Fruit fly (Drosophila melanogaster) whole organism, embryonic: ENCODE measurements around the gene sol.

ENCODE experiments used
- Ada2b ChIP-seq: fragments of 200-800 bp; sonication (Bioruptor generic); IDR thresholded peaks from 2 replicates; pipeline ENCODE4 v1.3.6; 2022; ENCODE audit warnings: missing biosample characterization, missing genetic modification characterization
- CG10209 ChIP-seq: fragments of 200-800 bp; sonication (Bioruptor generic); optimal IDR thresholded peaks from 3 replicates; lab custom pipeline; 2017; ENCODE audit warnings: missing biosample characterization, mild to moderate bottlenecking, missing genetic modification characterization, missing genetic modification reagents
- CG10654 ChIP-seq: fragments of 200-800 bp; sonication (Bioruptor generic); optimal IDR thresholded peaks from 2 replicates; lab custom pipeline; 2016; ENCODE audit warnings: missing biosample characterization, missing genetic modification characterization
- CG11723 ChIP-seq: fragments of 200-800 bp; sonication (Bioruptor generic); optimal IDR thresholded peaks from 2 replicates; lab custom pipeline; 2017; ENCODE audit warnings: missing biosample characterization, mild to moderate bottlenecking, missing genetic modification characterization
- CG12942 ChIP-seq: fragments of 200-800 bp; sonication (Bioruptor generic); optimal IDR thresholded peaks from 3 replicates; lab custom pipeline; 2016; ENCODE audit warnings: missing biosample characterization, missing genetic modification characterization
- CG14014 ChIP-seq: fragments of 200-800 bp; sonication (Bioruptor generic); IDR thresholded peaks from 2 replicates; pipeline ENCODE4 v1.3.6; 2022; ENCODE audit warnings: missing biosample characterization, missing genetic modification characterization
- CG14860 ChIP-seq: fragments of 200-800 bp; sonication (Bioruptor generic); IDR thresholded peaks from 3 replicates; pipeline ENCODE4 v1.3.6; 2022; ENCODE audit warnings: missing biosample characterization, missing genetic modification characterization; ENCODE audit not compliant: partially characterized antibody
- CG1603 ChIP-seq: fragments of 200-800 bp; sonication (Bioruptor generic); optimal IDR thresholded peaks from 2 replicates; lab custom pipeline; 2019; ENCODE audit warnings: missing biosample characterization, mild to moderate bottlenecking, missing genetic modification characterization, moderate library complexity
- CG1647 ChIP-seq: fragments of 200-800 bp; sonication (Bioruptor generic); optimal IDR thresholded peaks from 3 replicates; lab custom pipeline; 2016; ENCODE audit warnings: missing biosample characterization, missing genetic modification characterization
- CG17328 ChIP-seq: fragments of 200-800 bp; sonication (Bioruptor generic); IDR thresholded peaks from 2 replicates; pipeline ENCODE4 v1.3.6; 2022; ENCODE audit warnings: missing biosample characterization, missing genetic modification characterization
- CG17359 ChIP-seq: fragments of 200-800 bp; sonication (Bioruptor generic); optimal IDR thresholded peaks from 3 replicates; lab custom pipeline; 2018; ENCODE audit warnings: missing biosample characterization, mild to moderate bottlenecking, missing genetic modification characterization, moderate library complexity
- CG17829 ChIP-seq: fragments of 200-800 bp; optimal IDR thresholded peaks from 2 replicates; lab custom pipeline; 2019; ENCODE audit warnings: missing biosample characterization, mild to moderate bottlenecking, missing genetic modification characterization, moderate library complexity
- CG7357 ChIP-seq: fragments of 200-800 bp; sonication (Bioruptor generic); IDR thresholded peaks from 3 replicates; pipeline ENCODE4 v1.3.6; 2022; ENCODE audit warnings: missing biosample characterization, missing genetic modification characterization
- CG7963 ChIP-seq: fragments of 200-800 bp; sonication (Bioruptor generic); IDR thresholded peaks from 3 replicates; pipeline ENCODE4 v1.3.6; 2022; ENCODE audit warnings: missing biosample characterization, missing genetic modification characterization; ENCODE audit not compliant: partially characterized antibody
- CG8388 ChIP-seq: fragments of 200-800 bp; sonication (Bioruptor generic); optimal IDR thresholded peaks from 2 replicates; lab custom pipeline; 2019; ENCODE audit warnings: missing biosample characterization, mild to moderate bottlenecking, missing genetic modification characterization, moderate library complexity
- CG9797 ChIP-seq: fragments of 200-800 bp; sonication (Bioruptor generic); optimal IDR thresholded peaks from 3 replicates; lab custom pipeline; 2018; ENCODE audit warnings: missing biosample characterization, mild to moderate bottlenecking, missing genetic modification characterization
- CG9817 ChIP-seq: fragments of 200-800 bp; sonication (Bioruptor generic); optimal IDR thresholded peaks from 2 replicates; lab custom pipeline; 2018; ENCODE audit warnings: missing biosample characterization, mild to moderate bottlenecking, missing genetic modification characterization, moderate library complexity
- CG9932 ChIP-seq: fragments of 200-800 bp; sonication (Bioruptor generic); IDR thresholded peaks from 2 replicates; pipeline ENCODE4 v1.3.6; 2022; ENCODE audit warnings: missing biosample characterization, missing genetic modification characterization
- D ChIP-seq, 2 experiments: fragments of 200-800 bp in 1 of 2; fragments of >200 bp in 1 of 2; sonication (Bioruptor generic) in 1 of 2; optimal IDR thresholded peaks; 2 replicates in 1 of 2; 3 replicates in 1 of 2; lab custom pipeline; 2017; ENCODE audit warnings: mild to moderate bottlenecking in 1 of 2, missing biosample characterization in 1 of 2, missing genetic modification characterization in 1 of 2, missing genetic modification reagents in 1 of 2
- Fer1 ChIP-seq: fragments of 200-800 bp; sonication (Bioruptor generic); optimal IDR thresholded peaks from 2 replicates; lab custom pipeline; 2017; ENCODE audit warnings: missing biosample characterization, mild to moderate bottlenecking, missing genetic modification characterization
- Hmx ChIP-seq: fragments of 200-800 bp; sonication (Bioruptor generic); optimal IDR thresholded peaks from 2 replicates; lab custom pipeline; 2016; ENCODE audit warnings: missing biosample characterization, missing genetic modification characterization
- NC2β ChIP-seq: fragments of 200-800 bp; sonication (Bioruptor generic); optimal IDR thresholded peaks from 2 replicates; lab custom pipeline; 2016; ENCODE audit warnings: missing biosample characterization, missing genetic modification characterization
- Rfx ChIP-seq: fragments of 200-800 bp; sonication (Bioruptor generic); IDR thresholded peaks from 2 replicates; pipeline ENCODE4 v1.3.6; 2022; ENCODE audit warnings: missing biosample characterization, missing genetic modification characterization
- TFAM ChIP-seq: fragments of 200-800 bp; sonication (Bioruptor generic); optimal IDR thresholded peaks from 2 replicates; lab custom pipeline; 2017; ENCODE audit warnings: missing biosample characterization, missing genetic modification characterization, inconsistent platforms
- bsh ChIP-seq, 2 experiments: fragments of 200-800 bp; sonication (Bioruptor generic); optimal IDR thresholded peaks; 2 replicates each; lab custom pipeline; 2017 to 2018; ENCODE audit warnings: mild to moderate bottlenecking in 2 of 2, missing biosample characterization in 2 of 2, missing genetic modification characterization in 2 of 2, moderate library complexity in 1 of 2
- cas ChIP-seq: fragments of 200-800 bp; sonication (Bioruptor generic); IDR thresholded peaks from 2 replicates; pipeline ENCODE4 v1.3.6; 2022; ENCODE audit warnings: missing biosample characterization, missing genetic modification characterization
- dpn ChIP-seq, 2 experiments: fragments of 200-800 bp; sonication (Bioruptor generic); optimal IDR thresholded peaks; 3 replicates each; lab custom pipeline; 2016; ENCODE audit warnings: missing biosample characterization in 2 of 2, missing genetic modification characterization in 2 of 2
- ems ChIP-seq: fragments of 200-800 bp; sonication (Bioruptor generic); optimal IDR thresholded peaks from 3 replicates; lab custom pipeline; 2016; ENCODE audit warnings: missing biosample characterization, missing genetic modification characterization
- fd102C ChIP-seq: fragments of 200-800 bp; sonication (Bioruptor generic); optimal IDR thresholded peaks from 2 replicates; lab custom pipeline; 2018; ENCODE audit warnings: missing biosample characterization, mild to moderate bottlenecking, missing genetic modification characterization, moderate library complexity
- fd64A ChIP-seq: fragments of 200-800 bp; sonication (Bioruptor generic); optimal IDR thresholded peaks from 3 replicates; lab custom pipeline; 2018; ENCODE audit warnings: missing biosample characterization, mild to moderate bottlenecking, missing genetic modification characterization
- h ChIP-seq: fragments of >200 bp; optimal IDR thresholded peaks from 2 replicates; lab custom pipeline; 2017
- inv ChIP-seq: fragments of 200-800 bp; sonication (Bioruptor generic); IDR thresholded peaks from 2 replicates; pipeline ENCODE4 v1.3.6; 2022; ENCODE audit warnings: missing biosample characterization, missing genetic modification characterization; ENCODE audit not compliant: partially characterized antibody
- jumu ChIP-seq: fragments of 200-800 bp; sonication (Bioruptor generic); optimal IDR thresholded peaks from 3 replicates; lab custom pipeline; 2016; ENCODE audit warnings: missing biosample characterization, missing genetic modification characterization
- kay ChIP-seq: fragments of 200-800 bp; sonication (Bioruptor generic); optimal IDR thresholded peaks from 2 replicates; lab custom pipeline; 2016; ENCODE audit warnings: missing biosample characterization, missing genetic modification characterization
- mld ChIP-seq: fragments of 200-800 bp; sonication (Bioruptor generic); IDR thresholded peaks from 3 replicates; pipeline ENCODE4 v1.3.6; 2022; ENCODE audit warnings: missing biosample characterization, missing genetic modification characterization; ENCODE audit not compliant: partially characterized antibody
- nau ChIP-seq: fragments of 200-800 bp; sonication (Bioruptor generic); optimal IDR thresholded peaks from 3 replicates; lab custom pipeline; 2017; ENCODE audit warnings: missing biosample characterization, mild to moderate bottlenecking, missing genetic modification characterization, missing genetic modification reagents
- nmo ChIP-seq: fragments of 200-800 bp; sonication (Bioruptor generic); optimal IDR thresholded peaks from 2 replicates; lab custom pipeline; 2018; ENCODE audit warnings: missing biosample characterization, mild to moderate bottlenecking, missing genetic modification characterization, moderate library complexity
- nom ChIP-seq: fragments of 200-800 bp; sonication (Bioruptor generic); optimal IDR thresholded peaks from 2 replicates; lab custom pipeline; 2017; ENCODE audit warnings: missing biosample characterization, missing genetic modification characterization, mild to moderate bottlenecking, moderate library complexity, missing genetic modification reagents
- pan ChIP-seq, 4 experiments: fragments of >200 bp in 3 of 4; fragments of 200-800 bp in 1 of 4; sonication (Bioruptor generic) in 1 of 4; optimal IDR thresholded peaks in 3 of 4; IDR thresholded peaks in 1 of 4; 2 replicates each; pipeline versions ENCODE4 v1.3.6 to Lab custom; 2017 to 2022; ENCODE audit warnings: missing biosample characterization in 2 of 4, missing genetic modification characterization in 2 of 4, mixed read lengths in 1 of 4
- prd ChIP-seq, 3 experiments: fragments of >200 bp in 2 of 3; fragments of 200-800 bp in 1 of 3; sonication (Bioruptor generic) in 1 of 3; optimal IDR thresholded peaks in 2 of 3; IDR thresholded peaks in 1 of 3; 2 replicates in 2 of 3; 3 replicates in 1 of 3; pipeline versions ENCODE4 v1.3.6 to Lab custom; 2017 to 2022; ENCODE audit warnings: missing biosample characterization in 1 of 3, missing genetic modification characterization in 1 of 3
- ranshi ChIP-seq: fragments of 200-800 bp; sonication (Bioruptor generic); IDR thresholded peaks from 2 replicates; pipeline ENCODE4 v1.3.6; 2022; ENCODE audit warnings: missing biosample characterization, missing genetic modification characterization
- sim ChIP-seq: fragments of 200-800 bp; sonication (Bioruptor generic); IDR thresholded peaks from 2 replicates; pipeline ENCODE4 v1.3.6; 2022; ENCODE audit warnings: missing biosample characterization, missing genetic modification characterization
- sima ChIP-seq: fragments of 200-800 bp; sonication (Bioruptor generic); optimal IDR thresholded peaks from 2 replicates; lab custom pipeline; 2016; ENCODE audit warnings: missing biosample characterization, missing genetic modification characterization
- stc ChIP-seq: fragments of 200-800 bp; sonication (Bioruptor generic); IDR thresholded peaks from 2 replicates; pipeline ENCODE4 v1.3.6; 2022; ENCODE audit warnings: missing biosample characterization, missing genetic modification characterization
- stwl ChIP-seq: fragments of 200-800 bp; sonication (Bioruptor generic); optimal IDR thresholded peaks from 3 replicates; lab custom pipeline; 2018; ENCODE audit warnings: missing biosample characterization, mild to moderate bottlenecking, missing genetic modification characterization, moderate library complexity
- vvl ChIP-seq: fragments of 200-800 bp; sonication (Bioruptor generic); IDR thresholded peaks from 2 replicates; pipeline ENCODE4 v1.3.6; 2022; ENCODE audit warnings: missing biosample characterization, missing genetic modification characterization
- wdn ChIP-seq: fragments of 200-800 bp; sonication (Bioruptor generic); IDR thresholded peaks from 2 replicates; pipeline ENCODE4 v1.3.6; 2022; ENCODE audit warnings: missing biosample characterization, missing genetic modification characterization
- zf30C ChIP-seq: fragments of 200-800 bp; sonication (Bioruptor generic); optimal IDR thresholded peaks from 3 replicates; lab custom pipeline; 2018; ENCODE audit warnings: missing biosample characterization, mild to moderate bottlenecking, missing genetic modification characterization

Gene sol

dm6 chrX:21345036-21345500, 5.0 kb upstream of the sol start, which contains the start of gene dod (continued):
- TF ChIP-seq CG9797 (GFP tag; lab: Kevin White, UChicago): peak; percentile 91
- TF ChIP-seq CG9817 (tag; lab: Kevin White, UChicago): peak; percentile 31
- peak; percentile 34; the same call in 1 of the 3 replicates for TF ChIP-seq CG7963 (GFP tag; lab: Robert Waterston, UW)
- no peak for TF ChIP-seq pan (optimal IDR thresholded peaks at IDR 0.05; lab: Kevin White, UChicago)
- peak in 1 of 2 experiments; percentile 54 for TF ChIP-seq pan (GFP tag; optimal IDR thresholded peaks at IDR 0.05 in 1 of 2, IDR thresholded peaks at IDR 0.05 in 1 of 2)
- peak; percentile 46 for TF ChIP-seq jumu (GFP tag; lab: Kevin White, UChicago)
- peak; percentile 68 for TF ChIP-seq nmo (GFP tag; lab: Kevin White, UChicago)
- TF ChIP-seq prd (optimal IDR thresholded peaks at IDR 0.05; lab: Kevin White, UChicago): no peak
- TF ChIP-seq prd (GFP tag; IDR thresholded peaks at IDR 0.05; lab: Robert Waterston, UW): peak; percentile 59; the same call in 2 of the 3 replicates
- TF ChIP-seq dpn (GFP tag; optimal IDR thresholded peaks at IDR 0.05; lab: Kevin White, UChicago): peak; percentile 44 to 52
- no peak for TF ChIP-seq NC2β (GFP tag; lab: Kevin White, UChicago)
- TF ChIP-seq CG11723 (GFP tag; lab: Kevin White, UChicago): no peak
- TF ChIP-seq vvl: peak; percentile 74
- TF ChIP-seq Hmx (GFP tag; lab: Kevin White, UChicago): no peak
- TF ChIP-seq h (lab: Kevin White, UChicago): no peak
- peak; percentile 44 for TF ChIP-seq ems (GFP tag; lab: Kevin White, UChicago)
- TF ChIP-seq TFAM: no peak
- TF ChIP-seq CG10209 (GFP tag; lab: Kevin White, UChicago): peak; percentile 21
- TF ChIP-seq CG8388 (GFP tag; lab: Kevin White, UChicago): peak; percentile 20
- TF ChIP-seq CG17328 (GFP tag; lab: Robert Waterston, UW): peak; percentile 64
- peak; percentile 69 for TF ChIP-seq inv (GFP tag; lab: Robert Waterston, UW)
- peak; percentile 69; the same call in 1 of the 3 replicates for TF ChIP-seq mld (GFP tag; lab: Robert Waterston, UW)
- peak; percentile 47 for TF ChIP-seq CG12942
- no peak for TF ChIP-seq sima (GFP tag; lab: Kevin White, UChicago)
- TF ChIP-seq CG7357: no peak
- peak; percentile 15; the same call in 1 of the 2 replicates for TF ChIP-seq ranshi (GFP tag; lab: Robert Waterston, UW)
- peak; percentile 62; the same call in 2 of the 3 replicates for TF ChIP-seq CG14860
- no peak for TF ChIP-seq fd102C
- peak; percentile 52 for TF ChIP-seq CG17829 (tag; lab: Kevin White, UChicago)
- TF ChIP-seq CG14014: peak; percentile 48; the same call in 1 of the 2 replicates
- no peak for TF ChIP-seq CG1647
- TF ChIP-seq kay (GFP tag; lab: Kevin White, UChicago): peak; percentile 1
- TF ChIP-seq Rfx (GFP tag; lab: Robert Waterston, UW): peak; percentile 81
- peak; percentile 70 for TF ChIP-seq stwl
- TF ChIP-seq cas (GFP tag; lab: Robert Waterston, UW): 0 out of 2 replicates have a peak, but pooled peaks have one; percentile 42
- TF ChIP-seq CG1603: peak; percentile 83
- TF ChIP-seq D (optimal IDR thresholded peaks at IDR 0.05; lab: Kevin White, UChicago): no peak
- TF ChIP-seq D (GFP tag; optimal IDR thresholded peaks at IDR 0.05; lab: Kevin White, UChicago): no peak
- TF ChIP-seq Fer1: peak; percentile 63
- peak in 1 of 2 experiments; percentile 56 for TF ChIP-seq bsh (GFP tag; optimal IDR thresholded peaks at IDR 0.05; lab: Kevin White, UChicago)
- peak; percentile 73 for TF ChIP-seq CG9932 (GFP tag; lab: Robert Waterston, UW)
- TF ChIP-seq CG10654: no peak
- peak; percentile 30; the same call in 1 of the 2 replicates for TF ChIP-seq sim (GFP tag; lab: Robert Waterston, UW)
- TF ChIP-seq CG17359: peak; percentile 51
- no peak for TF ChIP-seq zf30C (GFP tag; lab: Kevin White, UChicago)
- no peak for TF ChIP-seq fd64A (GFP tag; lab: Kevin White, UChicago)
- TF ChIP-seq Ada2b (GFP tag; lab: Robert Waterston, UW): no peak; the same call in 1 of the 2 replicates
- no peak for TF ChIP-seq nau (GFP tag; lab: Kevin White, UChicago)
- peak; percentile 44; the same call in 1 of the 2 replicates for TF ChIP-seq stc
- TF ChIP-seq wdn (GFP tag; lab: Robert Waterston, UW): no peak
- TF ChIP-seq nom (GFP tag; lab: Kevin White, UChicago): peak; percentile 26
